Fruit fly (Drosophila melanogaster) whole organism: ENCODE data around the gene Pka-C1.

Experiments used
- CG8478 ChIP-seq: fragments of >200 bp; optimal IDR thresholded peaks from 2 replicates; lab custom pipeline; 2018; ENCODE audit warnings: inconsistent platforms
- Dll ChIP-seq: fragments of >200 bp; optimal IDR thresholded peaks from 2 replicates; lab custom pipeline; 2017
- EcR ChIP-seq, 2 experiments: fragments of >200 bp; optimal IDR thresholded peaks; 2 replicates each; lab custom pipeline; 2017; ENCODE audit warnings: missing biosample characterization in 2 of 2, missing genetic modification characterization in 2 of 2, missing genetic modification reagents in 2 of 2
- pan ChIP-seq: fragments of >200 bp; optimal IDR thresholded peaks from 2 replicates; lab custom pipeline; 2017
- psq ChIP-seq: fragments of >200 bp; optimal IDR thresholded peaks from 2 replicates; lab custom pipeline; 2017
- usp ChIP-seq: fragments of >200 bp; optimal IDR thresholded peaks from 2 replicates; lab custom pipeline; 2017; ENCODE audit warnings: missing biosample characterization, missing genetic modification characterization, mixed read lengths

Gene Pka-C1

dm6 chr2L:9729618-9730284 lies 30.7 kb upstream of the Pka-C1 start, which contains the start of gene CG13116:
Gene CG13116, plus strand, starts transcription at chr2L:9729940.
- TF ChIP-seq usp (GFP tag; lab: Kevin White, UChicago): no peak
- TF ChIP-seq pan (lab: Kevin White, UChicago): no peak

- no peak for TF ChIP-seq CG8478
- no peak for TF ChIP-seq Dll (lab: Kevin White, UChicago)
- no peak for TF ChIP-seq psq (lab: Kevin White, UChicago)
- TF ChIP-seq usp (GFP tag; lab: Kevin White, UChicago): no peak
- TF ChIP-seq pan (lab: Kevin White, UChicago): no peak
- TF ChIP-seq EcR (GFP tag; optimal IDR thresholded peaks at IDR 0.05; lab: Kevin White, UChicago): no peak
Observed at dm6 chr2L:9728791-9729190, 29.7 kb upstream of the Pka-C1 start.

dm6 chr2L:9711107-9711585 lies 12.0 kb upstream of the Pka-C1 start, which contains the start of gene CG4364:
Gene CG4364, minus strand, starts transcription at chr2L:9711271.
- TF ChIP-seq EcR (GFP tag; optimal IDR thresholded peaks at IDR 0.05; lab: Kevin White, UChicago): no peak
- TF ChIP-seq pan (lab: Kevin White, UChicago): no peak
- TF ChIP-seq Dll (lab: Kevin White, UChicago): no peak
- TF ChIP-seq CG8478: no peak
- no peak for TF ChIP-seq usp (GFP tag; lab: Kevin White, UChicago)
- TF ChIP-seq psq (lab: Kevin White, UChicago): no peak

- no peak for TF ChIP-seq usp (GFP tag; lab: Kevin White, UChicago)
Observed at dm6 chr2L:9707514-9708094, 8.5 kb upstream of the Pka-C1 start.

dm6 chr2L:9707103-9707502 lies 8.0 kb upstream of the Pka-C1 start:
- no peak for TF ChIP-seq psq (lab: Kevin White, UChicago)
- TF ChIP-seq CG8478: no peak
- TF ChIP-seq usp (GFP tag; lab: Kevin White, UChicago): no peak
- no peak for TF ChIP-seq Dll (lab: Kevin White, UChicago)
- TF ChIP-seq EcR (GFP tag; optimal IDR thresholded peaks at IDR 0.05; lab: Kevin White, UChicago): no peak
- TF ChIP-seq pan (lab: Kevin White, UChicago): no peak

- TF ChIP-seq EcR (GFP tag; optimal IDR thresholded peaks at IDR 0.05; lab: Kevin White, UChicago) (no peak), pan (lab: Kevin White, UChicago) (no peak), CG8478 (no peak), psq (lab: Kevin White, UChicago) (no peak), Dll (lab: Kevin White, UChicago) (no peak), usp (GFP tag; lab: Kevin White, UChicago) (no peak)
Observed at dm6 chr2L:9705872-9706317, 6.8 kb upstream of the Pka-C1 start, which contains the start of gene CG31710. Gene CG31710, minus strand, starts transcription at chr2L:9705954.

dm6 chr2L:9705291-9705690 lies 6.2 kb upstream of the Pka-C1 start:
- TF ChIP-seq EcR (GFP tag; optimal IDR thresholded peaks at IDR 0.05; lab: Kevin White, UChicago) (no peak), usp (GFP tag; lab: Kevin White, UChicago) (no peak), CG8478 (no peak), Dll (lab: Kevin White, UChicago) (no peak), pan (lab: Kevin White, UChicago) (no peak), psq (lab: Kevin White, UChicago) (no peak)

dm6 chr2L:9704343-9704742 lies 5.2 kb upstream of the Pka-C1 start:
- no peak for TF ChIP-seq Dll (lab: Kevin White, UChicago)
- TF ChIP-seq EcR (GFP tag; optimal IDR thresholded peaks at IDR 0.05; lab: Kevin White, UChicago): no peak
- TF ChIP-seq psq (lab: Kevin White, UChicago): no peak
- no peak for TF ChIP-seq pan (lab: Kevin White, UChicago)
- no peak for TF ChIP-seq CG8478
- no peak for TF ChIP-seq usp (GFP tag; lab: Kevin White, UChicago)

dm6 chr2L:9703000-9703399 lies 3.9 kb upstream of the Pka-C1 start:
- no peak for TF ChIP-seq pan (lab: Kevin White, UChicago)
- no peak for TF ChIP-seq CG8478
- TF ChIP-seq usp (GFP tag; lab: Kevin White, UChicago): no peak
- TF ChIP-seq Dll (lab: Kevin White, UChicago): no peak
- no peak for TF ChIP-seq EcR (GFP tag; optimal IDR thresholded peaks at IDR 0.05; lab: Kevin White, UChicago)
- no peak for TF ChIP-seq psq (lab: Kevin White, UChicago)

- TF ChIP-seq Dll (lab: Kevin White, UChicago) (no peak), CG8478 (no peak), EcR (GFP tag; optimal IDR thresholded peaks at IDR 0.05; lab: Kevin White, UChicago) (no peak), pan (lab: Kevin White, UChicago) (no peak), psq (lab: Kevin White, UChicago) (no peak), usp (GFP tag; lab: Kevin White, UChicago) (no peak)
Observed at dm6 chr2L:9700454-9700853, 1.4 kb upstream of the Pka-C1 start, which contains the start of gene pelo. Gene pelo, plus strand, starts transcription at chr2L:9700810.

dm6 chr2L:9699615-9700014 lies 518 bp upstream of the Pka-C1 start, which contains the start of gene hoip:
Gene hoip, plus strand, starts transcription at chr2L:9699791.
- TF ChIP-seq EcR (GFP tag; optimal IDR thresholded peaks at IDR 0.05; lab: Kevin White, UChicago) (no peak), usp (GFP tag; lab: Kevin White, UChicago) (no peak), psq (lab: Kevin White, UChicago) (no peak), CG8478 (no peak), pan (lab: Kevin White, UChicago) (no peak), Dll (lab: Kevin White, UChicago) (no peak)
